Fruit fly (Drosophila melanogaster) whole organism, wandering third instar larva: ENCODE measurements around the gene NANS.

ENCODE experiments used
- Abd-B ChIP-seq: fragments of >200 bp; optimal IDR thresholded peaks from 2 replicates; lab custom pipeline; 2017; ENCODE audit warnings: missing biosample characterization, missing genetic modification characterization
- CG32264 ChIP-seq: fragments of 200-800 bp; sonication (Bioruptor generic); optimal IDR thresholded peaks from 2 replicates; lab custom pipeline; 2016; ENCODE audit warnings: missing biosample characterization, missing genetic modification characterization
- CG9705 ChIP-seq: fragments of 200-800 bp; sonication (Bioruptor generic); optimal IDR thresholded peaks from 2 replicates; lab custom pipeline; 2018; ENCODE audit warnings: missing biosample characterization, mild to moderate bottlenecking, missing genetic modification characterization
- CrebA ChIP-seq: fragments of 200-800 bp; sonication (Bioruptor generic); optimal IDR thresholded peaks from 2 replicates; lab custom pipeline; 2016; ENCODE audit warnings: missing biosample characterization, mild to moderate bottlenecking, missing genetic modification characterization, borderline replicate concordance
- Dfd ChIP-seq: fragments of >200 bp; optimal IDR thresholded peaks from 2 replicates; lab custom pipeline; 2017; ENCODE audit warnings: missing biosample characterization, missing genetic modification characterization
- Dif ChIP-seq: fragments of 200-275, 200-300 bp; sonication (Bioruptor generic); optimal IDR thresholded peaks from 2 replicates; lab custom pipeline; 2018; ENCODE audit warnings: missing biosample characterization, missing genetic modification characterization; ENCODE audit not compliant: partially characterized antibody
- GATAd ChIP-seq: sonication (Bioruptor generic); optimal IDR thresholded peaks from 2 replicates; lab custom pipeline; 2016; ENCODE audit warnings: missing biosample characterization, missing genetic modification characterization
- Hnf4 ChIP-seq: fragments of 200-800 bp; sonication (Bioruptor generic); optimal IDR thresholded peaks from 2 replicates; lab custom pipeline; 2016; ENCODE audit warnings: missing biosample characterization, mild to moderate bottlenecking, missing genetic modification characterization
- Hr78 ChIP-seq: fragments of >200 bp; optimal IDR thresholded peaks from 2 replicates; lab custom pipeline; 2017; ENCODE audit warnings: missing biosample characterization, missing genetic modification characterization
- Hr83 ChIP-seq: fragments of 200-300 bp; sonication (Bioruptor generic); optimal IDR thresholded peaks from 2 replicates; lab custom pipeline; 2016; ENCODE audit warnings: missing biosample characterization, mild to moderate bottlenecking, missing genetic modification characterization, moderate library complexity; ENCODE audit not compliant: poor library complexity, severe bottlenecking
- Mio ChIP-seq: sonication (Bioruptor generic); optimal IDR thresholded peaks from 2 replicates; lab custom pipeline; 2016; ENCODE audit warnings: missing biosample characterization, missing genetic modification characterization
- N ChIP-seq: fragments of >200 bp; optimal IDR thresholded peaks from 2 replicates; lab custom pipeline; 2018; ENCODE audit warnings: missing biosample characterization, missing external identifiers, missing genetic modification characterization
- Rel ChIP-seq, 2 experiments: fragments of 200-800 bp; sonication (Bioruptor generic) in 1 of 2; optimal IDR thresholded peaks; 2 replicates in 1 of 2; 3 replicates in 1 of 2; lab custom pipeline; 2016 to 2019; ENCODE audit warnings: mild to moderate bottlenecking in 2 of 2, missing biosample characterization in 2 of 2, missing genetic modification characterization in 2 of 2, moderate library complexity in 1 of 2
- Vsx2 ChIP-seq: fragments of 200-300, 225-300 bp; sonication (Bioruptor generic); optimal IDR thresholded peaks from 2 replicates; lab custom pipeline; 2018; ENCODE audit warnings: missing biosample characterization, missing genetic modification characterization; ENCODE audit not compliant: partially characterized antibody
- br ChIP-seq: fragments of 200-800 bp; sonication (Bioruptor generic); optimal IDR thresholded peaks from 2 replicates; lab custom pipeline; 2016; ENCODE audit warnings: missing biosample characterization, missing genetic modification characterization
- brk ChIP-seq: fragments of 200-800 bp; sonication (Bioruptor generic); optimal IDR thresholded peaks from 2 replicates; lab custom pipeline; 2016; ENCODE audit warnings: missing biosample characterization, mild to moderate bottlenecking, missing genetic modification characterization
- dl ChIP-seq, 2 experiments: fragments of 175-275, 200-275 bp in 1 of 2; fragments of 200-275 bp in 1 of 2; sonication (Bioruptor generic); optimal IDR thresholded peaks; lab custom pipeline; 2018; ENCODE audit warnings: mild to moderate bottlenecking in 2 of 2, missing biosample characterization in 2 of 2, missing genetic modification characterization in 2 of 2, moderate library complexity in 2 of 2; ENCODE audit not compliant: partially characterized antibody in 2 of 2, insufficient read depth in 1 of 2
- dmrt93B ChIP-seq: fragments of 200-800 bp; sonication (Bioruptor generic); optimal IDR thresholded peaks from 2 replicates; lab custom pipeline; 2018; ENCODE audit warnings: missing biosample characterization, mild to moderate bottlenecking, missing genetic modification characterization
- dsf ChIP-seq: sonication (Bioruptor generic); optimal IDR thresholded peaks from 2 replicates; lab custom pipeline; 2016; ENCODE audit warnings: missing biosample characterization, missing genetic modification characterization, borderline replicate concordance
- foxo ChIP-seq, 2 experiments: fragments of 200-800 bp; sonication (Bioruptor generic); optimal IDR thresholded peaks; 2 replicates in 1 of 2; 3 replicates in 1 of 2; lab custom pipeline; 2016 to 2017; ENCODE audit warnings: missing biosample characterization in 2 of 2, missing genetic modification characterization in 2 of 2
- fru ChIP-seq: fragments of 200-800 bp; sonication (Bioruptor generic); optimal IDR thresholded peaks from 3 replicates; lab custom pipeline; 2016; ENCODE audit warnings: missing biosample characterization, mild to moderate bottlenecking, missing genetic modification characterization
- h ChIP-seq: fragments of 200-800 bp; sonication (Bioruptor generic); optimal IDR thresholded peaks from 3 replicates; lab custom pipeline; 2016; ENCODE audit warnings: missing biosample characterization, mild to moderate bottlenecking, missing genetic modification characterization
- jim ChIP-seq: fragments of 175-275, 200-325 bp; sonication (Bioruptor generic); optimal IDR thresholded peaks from 2 replicates; lab custom pipeline; 2016; ENCODE audit warnings: missing biosample characterization, mild to moderate bottlenecking, missing genetic modification characterization
- lola ChIP-seq: fragments of >200 bp; optimal IDR thresholded peaks from 2 replicates; lab custom pipeline; 2017; ENCODE audit warnings: missing biosample characterization, missing genetic modification characterization
- pan ChIP-seq: fragments of >200 bp; optimal IDR thresholded peaks from 2 replicates; lab custom pipeline; 2017
- psq ChIP-seq: fragments of 200-800 bp; sonication (Bioruptor generic); optimal IDR thresholded peaks from 3 replicates; lab custom pipeline; 2017; ENCODE audit warnings: missing biosample characterization, mild to moderate bottlenecking, missing genetic modification characterization, moderate library complexity
- rgr ChIP-seq: fragments of 200-800 bp; sonication (Bioruptor generic); optimal IDR thresholded peaks from 3 replicates; lab custom pipeline; 2016; ENCODE audit warnings: missing biosample characterization, mild to moderate bottlenecking, missing genetic modification characterization
- sage ChIP-seq: fragments of 200-800 bp; sonication (Bioruptor generic); optimal IDR thresholded peaks from 2 replicates; lab custom pipeline; 2016; ENCODE audit warnings: missing biosample characterization, mild to moderate bottlenecking, missing genetic modification characterization
- sv ChIP-seq: fragments of 200-800 bp; sonication (Bioruptor generic); optimal IDR thresholded peaks from 3 replicates; lab custom pipeline; 2016; ENCODE audit warnings: missing biosample characterization, missing genetic modification characterization
- tai ChIP-seq: sonication (Bioruptor generic); optimal IDR thresholded peaks from 2 replicates; lab custom pipeline; 2016; ENCODE audit warnings: missing biosample characterization, missing genetic modification characterization
- usp ChIP-seq: fragments of >200 bp; optimal IDR thresholded peaks from 2 replicates; lab custom pipeline; 2017; ENCODE audit warnings: missing biosample characterization, missing genetic modification characterization
- woc ChIP-seq: sonication (Bioruptor generic); optimal IDR thresholded peaks from 2 replicates; lab custom pipeline; 2016; ENCODE audit warnings: missing biosample characterization, mild to moderate bottlenecking, missing genetic modification characterization

NANS gene

dm6 chr3R:12426310-12426653, at the start of gene NANS:
Gene NANS (plus strand): TSS chr3R:12426578.
- no peak for TF ChIP-seq rgr (GFP tag; lab: Kevin White, UChicago)
- TF ChIP-seq psq, result no peak
- TF ChIP-seq tai (GFP tag; lab: Kevin White, UChicago), result no peak
- no peak for TF ChIP-seq jim (GFP tag; lab: Kevin White, UChicago)
- TF ChIP-seq Hr83, result no peak
- TF ChIP-seq sv (GFP tag; lab: Kevin White, UChicago), result no peak
- no peak for TF ChIP-seq Dif (GFP tag; lab: Kevin White, UChicago)
- TF ChIP-seq fru, result no peak
- no peak for TF ChIP-seq dl (GFP tag; optimal IDR thresholded peaks at IDR 0.05; lab: Kevin White, UChicago; ENCODE audit: insufficient read depth in 1 of 2, partially characterized antibody in 2 of 2)
- TF ChIP-seq Hnf4, result no peak
- no peak for TF ChIP-seq pan
- TF ChIP-seq Vsx2 (GFP tag; lab: Kevin White, UChicago), result no peak
- no peak for TF ChIP-seq dmrt93B
- TF ChIP-seq N, result no peak
- no peak for TF ChIP-seq Abd-B
- no peak for TF ChIP-seq Hr78
- TF ChIP-seq Dfd (GFP tag; lab: Kevin White, UChicago), result no peak
- TF ChIP-seq br (GFP tag; lab: Kevin White, UChicago), result no peak
- no peak for TF ChIP-seq usp (GFP tag; lab: Kevin White, UChicago)

DNA sequence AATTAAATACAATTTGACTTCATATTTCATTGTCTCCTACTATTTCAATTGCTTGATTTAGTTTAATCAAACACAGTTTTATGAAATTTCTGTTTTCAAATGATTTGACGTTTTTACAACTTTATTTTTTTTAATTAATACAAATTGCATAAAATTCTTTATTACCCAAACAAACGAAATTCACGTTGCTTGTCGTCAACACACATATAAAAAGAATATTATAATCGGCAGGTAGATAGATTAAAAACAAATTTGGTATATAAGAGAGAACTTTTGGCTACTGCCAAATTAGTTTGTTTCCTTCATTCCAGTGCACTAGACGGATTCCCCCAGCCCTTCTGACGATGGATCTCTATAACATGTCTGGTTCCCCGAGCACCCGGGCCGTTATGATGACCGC, 49.5 kb upstream of the NANS start, which contains the start of gene GstD6:
TSS of gene GstD6 (plus strand) at position 301 of the 400 bp plus-strand sequence.
- TF ChIP-seq CG32264 (GFP tag; lab: Kevin White, UChicago), result no peak

- TF ChIP-seq dsf, result no peak
- no peak for TF ChIP-seq tai (GFP tag; lab: Kevin White, UChicago)
- no peak for TF ChIP-seq Mio
- TF ChIP-seq CrebA (GFP tag; lab: Kevin White, UChicago), result no peak
- TF ChIP-seq woc (GFP tag; lab: Kevin White, UChicago), result no peak
- TF ChIP-seq, all 38 proteins: peak for 0
Observed at dm6 chr3R:12378200-12378599, 48.2 kb upstream of the NANS start, which contains the start of gene GstD7. Gene GstD7 (plus strand): TSS chr3R:12378500.

DNA sequence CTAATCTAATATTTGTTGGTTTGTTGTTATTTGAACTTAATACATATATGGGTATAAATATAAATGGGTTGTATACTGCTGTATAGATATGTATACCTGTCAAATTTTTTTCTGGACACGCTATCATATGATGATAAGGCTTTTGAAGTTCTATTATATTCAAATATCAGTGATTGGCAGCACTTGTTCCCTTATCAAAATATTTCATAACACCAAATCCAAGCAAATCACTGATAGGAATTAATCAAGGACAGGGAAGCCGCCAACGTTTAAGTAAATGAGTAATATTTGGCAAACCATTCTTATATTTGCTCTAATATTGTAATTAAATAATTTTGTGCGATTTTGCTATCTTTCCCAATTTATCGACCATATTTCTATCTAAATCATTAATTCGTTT, 47.1 kb upstream of the NANS start:
- TF ChIP-seq foxo (GFP tag; optimal IDR thresholded peaks at IDR 0.05; lab: Kevin White, UChicago) (no peak), N (no peak), GATAd (GFP tag; lab: Kevin White, UChicago) (no peak)

- TF ChIP-seq dmrt93B (no peak), Mio (no peak), CG32264 (GFP tag; lab: Kevin White, UChicago) (no peak), Vsx2 (GFP tag; lab: Kevin White, UChicago) (no peak), lola (GFP tag; lab: Kevin White, UChicago) (no peak), N (no peak), fru (no peak), br (GFP tag; lab: Kevin White, UChicago) (no peak), Dif (GFP tag; lab: Kevin White, UChicago) (no peak), sage (GFP tag; lab: Kevin White, UChicago) (no peak), usp (GFP tag; lab: Kevin White, UChicago) (no peak), sv (GFP tag; lab: Kevin White, UChicago) (no peak), brk (GFP tag; lab: Kevin White, UChicago) (no peak), Rel (GFP tag; optimal IDR thresholded peaks at IDR 0.05; lab: Kevin White, UChicago) (no peak), Rel (tag; optimal IDR thresholded peaks at IDR 0.05; lab: Kevin White, UChicago) (no peak), pan (no peak), tai (GFP tag; lab: Kevin White, UChicago) (no peak), h (GFP tag; lab: Kevin White, UChicago) (no peak), dsf (no peak), CG9705 (GFP tag; lab: Kevin White, UChicago) (no peak)
Observed at dm6 chr3R:12379708-12380107, 46.7 kb upstream of the NANS start, which contains the start of gene GstD8. Gene GstD8 (plus strand): TSS chr3R:12380008.
